Worm (Caenorhabditis elegans) whole organism, L2 larva: ENCODE data around the gene D1014.7.

ENCODE experiments used
- fos-1 ChIP-seq: fragments of 150-350 bp; optimal IDR thresholded peaks from 2 replicates; lab custom pipeline; 2014; ENCODE audit warnings: missing biosample characterization, missing genetic modification characterization
- lsy-2 ChIP-seq, 2 experiments: fragments of 150-350 bp in 1 of 2; sonication (generic microtip) in 1 of 2; optimal IDR thresholded peaks; 2 replicates each; lab custom pipeline; 2014 to 2017; ENCODE audit warnings: missing biosample characterization in 2 of 2, missing genetic modification characterization in 2 of 2
- nhr-6 ChIP-seq: fragments of 150-350 bp; optimal IDR thresholded peaks from 2 replicates; lab custom pipeline; 2014; ENCODE audit warnings: missing biosample characterization, missing genetic modification characterization

DNA sequence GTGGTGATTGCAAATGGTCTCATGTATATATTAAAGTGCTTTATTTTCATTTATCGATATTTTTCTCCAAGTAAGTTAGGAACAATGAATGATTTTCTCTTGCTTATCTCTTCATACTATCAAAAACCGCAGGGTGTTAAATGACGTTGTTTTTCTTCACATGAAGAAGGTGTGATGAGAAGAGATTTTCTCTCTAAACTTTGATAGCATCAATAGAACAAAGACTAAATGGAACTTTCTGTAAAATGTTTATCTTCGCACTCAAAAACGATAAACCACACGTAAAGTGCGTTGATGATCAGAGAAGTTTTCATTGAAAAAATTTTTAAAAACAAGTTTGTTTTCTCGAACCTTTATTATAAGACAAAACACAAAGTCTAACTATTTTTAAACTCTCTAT lies 38.3 kb upstream of the D1014.7 start:
- TF ChIP-seq fos-1 (tag; lab: Kevin White, UChicago), result no peak
- no peak for TF ChIP-seq nhr-6 (tag; lab: Kevin White, UChicago)
- TF ChIP-seq lsy-2 (tag; optimal IDR thresholded peaks at IDR 0.05; lab: Kevin White, UChicago), result no peak
